Fruit fly (Drosophila melanogaster) whole organism, pupa: ENCODE measurements around the gene ova.
A peak's percentile ranks its signal among the peaks of the same experiment; 100 is the strongest.

Experiments used
- CG12605 ChIP-seq: fragments of 200-800 bp; sonication (Bioruptor generic); IDR thresholded peaks from 2 replicates; pipeline ENCODE4 v1.3.6; 2022; ENCODE audit warnings: missing biosample characterization, missing genetic modification characterization
- CG14655 ChIP-seq: fragments of 200-800 bp; sonication (Bioruptor generic); optimal IDR thresholded peaks from 3 replicates; lab custom pipeline; 2017; ENCODE audit warnings: mild to moderate bottlenecking, missing biosample characterization, missing genetic modification reagents, missing genetic modification characterization
- CG17806 ChIP-seq: fragments of 200-800 bp; sonication (Bioruptor generic); optimal IDR thresholded peaks from 2 replicates; lab custom pipeline; 2018; ENCODE audit warnings: missing biosample characterization, mild to moderate bottlenecking, missing genetic modification characterization, moderate library complexity
- Ets98B ChIP-seq: fragments of 200-800 bp; sonication (Bioruptor generic); IDR thresholded peaks from 2 replicates; pipeline ENCODE4 v1.3.6; 2022; ENCODE audit warnings: missing biosample characterization, missing genetic modification characterization
- rn ChIP-seq: fragments of 200-800 bp; sonication (Bioruptor generic); IDR thresholded peaks from 2 replicates; pipeline ENCODE4 v1.3.6; 2022; ENCODE audit warnings: missing biosample characterization, missing genetic modification characterization

- TF ChIP-seq rn (GFP tag; lab: Robert Waterston, UW) (peak; percentile 47; the same call in 1 of the 2 replicates), CG17806 (tag; lab: Kevin White, UChicago) (peak; percentile 32), Ets98B (GFP tag; lab: Robert Waterston, UW) (no peak; the same call in 1 of the 2 replicates), CG14655 (GFP tag; lab: Kevin White, UChicago) (no peak), CG12605 (GFP tag; lab: Robert Waterston, UW) (peak; percentile 19; the same call in 1 of the 2 replicates)
Measured at dm6 chr2L:10276846-10277245, 45.4 kb upstream of the ova start.
